Fruit fly (Drosophila melanogaster) whole organism, embryonic: ENCODE data around the gene enc.

Source experiments
- Atf6 ChIP-seq: fragments of 200-800 bp; sonication (Bioruptor generic); IDR thresholded peaks from 2 replicates; pipeline ENCODE4 v1.3.6; 2022; ENCODE audit warnings: missing biosample characterization, missing genetic modification characterization
- Awh ChIP-seq: fragments of 200-800 bp; sonication (Bioruptor generic); IDR thresholded peaks from 2 replicates; pipeline ENCODE4, ENCODE4 v1.3.6; 2022; ENCODE audit warnings: missing biosample characterization, missing genetic modification characterization
- Bdp1 ChIP-seq: fragments of 200-800 bp; sonication (Bioruptor generic); optimal IDR thresholded peaks from 3 replicates; lab custom pipeline; 2016; ENCODE audit warnings: missing biosample characterization, missing genetic modification characterization
- Bteb2 ChIP-seq: fragments of 200-800 bp; sonication (Bioruptor generic); optimal IDR thresholded peaks from 2 replicates; lab custom pipeline; 2016; ENCODE audit warnings: missing biosample characterization, missing genetic modification characterization
- CG10959 ChIP-seq: fragments of 200-800 bp; sonication (Bioruptor generic); IDR thresholded peaks from 2 replicates; pipeline ENCODE4 v1.3.6; 2022; ENCODE audit warnings: missing biosample characterization, missing genetic modification characterization
- CG11085 ChIP-seq: fragments of 200-800 bp; sonication (Bioruptor generic); IDR thresholded peaks from 2 replicates; pipeline ENCODE4 v1.3.6; 2022; ENCODE audit warnings: missing biosample characterization, missing genetic modification characterization
- CG11398 ChIP-seq: fragments of 200-800 bp; sonication (Bioruptor generic); optimal IDR thresholded peaks from 2 replicates; lab custom pipeline; 2016; ENCODE audit warnings: missing biosample characterization, missing genetic modification characterization
- CG12104 ChIP-seq: fragments of 200-800 bp; sonication (Bioruptor generic); optimal IDR thresholded peaks from 3 replicates; lab custom pipeline; 2016; ENCODE audit warnings: missing biosample characterization, missing genetic modification characterization
- CG12744 ChIP-seq: fragments of 200-800 bp; sonication (Bioruptor generic); optimal IDR thresholded peaks from 2 replicates; lab custom pipeline; 2016; ENCODE audit warnings: missing biosample characterization, missing genetic modification characterization
- CG14014 ChIP-seq: fragments of 200-800 bp; sonication (Bioruptor generic); IDR thresholded peaks from 2 replicates; pipeline ENCODE4 v1.3.6; 2022; ENCODE audit warnings: missing biosample characterization, missing genetic modification characterization
- CG1529 ChIP-seq: fragments of 200-800 bp; sonication (Bioruptor generic); optimal IDR thresholded peaks from 3 replicates; lab custom pipeline; 2018; ENCODE audit warnings: missing biosample characterization, missing genetic modification characterization
- CG15479 ChIP-seq: fragments of 200-800 bp; sonication (Bioruptor generic); optimal IDR thresholded peaks from 3 replicates; lab custom pipeline; 2019; ENCODE audit warnings: missing biosample characterization, mild to moderate bottlenecking, missing genetic modification characterization, moderate library complexity
- CG15696 ChIP-seq: fragments of 200-800 bp; sonication (Bioruptor generic); optimal IDR thresholded peaks from 2 replicates; lab custom pipeline; 2019; ENCODE audit warnings: missing biosample characterization, mild to moderate bottlenecking, missing genetic modification characterization, moderate library complexity
- CG2116 ChIP-seq: fragments of 200-800 bp; sonication (Bioruptor generic); optimal IDR thresholded peaks from 3 replicates; lab custom pipeline; 2018; ENCODE audit warnings: missing biosample characterization, mild to moderate bottlenecking, missing genetic modification characterization
- CG4328 ChIP-seq: fragments of 200-800 bp; sonication (Bioruptor generic); optimal IDR thresholded peaks from 3 replicates; lab custom pipeline; 2017; ENCODE audit warnings: missing biosample characterization, missing genetic modification reagents, missing genetic modification characterization
- CG4820 ChIP-seq: fragments of 200-800 bp; sonication (Bioruptor generic); optimal IDR thresholded peaks from 3 replicates; lab custom pipeline; 2016; ENCODE audit warnings: missing biosample characterization, missing genetic modification characterization
- CG5953 ChIP-seq: fragments of 200-800 bp; sonication (Bioruptor generic); IDR thresholded peaks from 2 replicates; pipeline ENCODE4 v1.3.6; 2022; ENCODE audit warnings: missing biosample characterization, missing genetic modification characterization
- CG7271 ChIP-seq: fragments of 200-800 bp; sonication (Bioruptor generic); optimal IDR thresholded peaks from 2 replicates; lab custom pipeline; 2018; ENCODE audit warnings: missing biosample characterization, mild to moderate bottlenecking, missing genetic modification characterization, moderate library complexity
- CG7357 ChIP-seq: fragments of 200-800 bp; sonication (Bioruptor generic); IDR thresholded peaks from 3 replicates; pipeline ENCODE4 v1.3.6; 2022; ENCODE audit warnings: missing biosample characterization, missing genetic modification characterization
- CG7928 ChIP-seq: fragments of 200-800 bp; sonication (Bioruptor generic); optimal IDR thresholded peaks from 2 replicates; lab custom pipeline; 2017; ENCODE audit warnings: missing biosample characterization, mild to moderate bottlenecking, missing genetic modification characterization
- CG8359 ChIP-seq: fragments of 200-800 bp; sonication (Bioruptor generic); optimal IDR thresholded peaks from 2 replicates; lab custom pipeline; 2017; ENCODE audit warnings: missing biosample characterization, mild to moderate bottlenecking, missing genetic modification characterization, borderline replicate concordance
- CG9932 ChIP-seq: fragments of 200-800 bp; sonication (Bioruptor generic); IDR thresholded peaks from 2 replicates; pipeline ENCODE4 v1.3.6; 2022; ENCODE audit warnings: missing biosample characterization, missing genetic modification characterization
- D19B ChIP-seq: fragments of 200-800 bp; sonication (Bioruptor generic); optimal IDR thresholded peaks from 2 replicates; lab custom pipeline; 2017; ENCODE audit warnings: missing biosample characterization, mild to moderate bottlenecking, missing genetic modification characterization
- Dek ChIP-seq: fragments of 200-800 bp; sonication (Bioruptor generic); optimal IDR thresholded peaks from 3 replicates; lab custom pipeline; 2019; ENCODE audit warnings: missing biosample characterization, mild to moderate bottlenecking, missing genetic modification characterization, moderate library complexity
- Doc2 ChIP-seq: fragments of 200-800 bp; sonication (Bioruptor generic); IDR thresholded peaks from 2 replicates; pipeline ENCODE4 v1.3.6; 2022; ENCODE audit warnings: missing biosample characterization, missing genetic modification characterization
- Hmx ChIP-seq: fragments of 200-800 bp; sonication (Bioruptor generic); optimal IDR thresholded peaks from 2 replicates; lab custom pipeline; 2016; ENCODE audit warnings: missing biosample characterization, missing genetic modification characterization
- Hr3 ChIP-seq: fragments of 200-800 bp; sonication (Bioruptor generic); optimal IDR thresholded peaks from 3 replicates; lab custom pipeline; 2016; ENCODE audit warnings: missing biosample characterization, missing genetic modification characterization
- NK7.1 ChIP-seq: fragments of 200-800 bp; sonication (Bioruptor generic); optimal IDR thresholded peaks from 3 replicates; lab custom pipeline; 2016; ENCODE audit warnings: missing biosample characterization, missing genetic modification characterization
- Ptx1 ChIP-seq: fragments of 200-800 bp; sonication (Bioruptor generic); IDR thresholded peaks from 2 replicates; pipeline ENCODE4 v1.3.6; 2022; ENCODE audit warnings: missing biosample characterization, missing genetic modification characterization
- Rfx ChIP-seq: fragments of 200-800 bp; sonication (Bioruptor generic); IDR thresholded peaks from 2 replicates; pipeline ENCODE4 v1.3.6; 2022; ENCODE audit warnings: missing biosample characterization, missing genetic modification characterization
- Spps ChIP-seq: fragments of 200-800 bp; sonication (Bioruptor generic); optimal IDR thresholded peaks from 2 replicates; lab custom pipeline; 2018; ENCODE audit warnings: missing biosample characterization, mild to moderate bottlenecking, missing genetic modification characterization
- Tbp ChIP-seq: fragments of >200 bp; optimal IDR thresholded peaks from 2 replicates; lab custom pipeline; 2018; ENCODE audit warnings: missing biosample characterization, missing genetic modification characterization
- YL-1 ChIP-seq: fragments of 200-800 bp; sonication (Bioruptor generic); optimal IDR thresholded peaks from 3 replicates; lab custom pipeline; 2017; ENCODE audit warnings: missing biosample characterization, mild to moderate bottlenecking, missing genetic modification characterization
- amos ChIP-seq: fragments of 200-800 bp; sonication (Bioruptor generic); IDR thresholded peaks from 2 replicates; pipeline ENCODE4 v1.3.6; 2022; ENCODE audit warnings: missing biosample characterization, missing genetic modification characterization; ENCODE audit not compliant: partially characterized antibody
- br ChIP-seq: fragments of >200 bp; optimal IDR thresholded peaks from 2 replicates; lab custom pipeline; 2017
- cad ChIP-seq: fragments of >200 bp; optimal IDR thresholded peaks from 2 replicates; lab custom pipeline; 2017; ENCODE audit warnings: missing biosample characterization, missing genetic modification characterization
- chm ChIP-seq: fragments of 200-800 bp; sonication (Bioruptor generic); IDR thresholded peaks from 2 replicates; pipeline ENCODE4 v1.3.6; 2022; ENCODE audit warnings: missing biosample characterization, missing genetic modification characterization
- en ChIP-seq: fragments of 200-800 bp; sonication (Bioruptor generic); optimal IDR thresholded peaks from 2 replicates; lab custom pipeline; 2016; ENCODE audit warnings: missing biosample characterization, missing genetic modification characterization
- esg ChIP-seq: fragments of 200-800 bp; sonication (Bioruptor generic); conservative IDR thresholded peaks from 2 replicates; pipeline ENCODE4 v1.3.6; 2022; ENCODE audit warnings: missing biosample characterization, missing genetic modification characterization
- gcm2 ChIP-seq: fragments of 200-800 bp; sonication (Bioruptor generic); optimal IDR thresholded peaks from 2 replicates; lab custom pipeline; 2016; ENCODE audit warnings: missing biosample characterization, missing genetic modification characterization
- lilli ChIP-seq: fragments of 200-800 bp; sonication (Bioruptor generic); optimal IDR thresholded peaks from 3 replicates; lab custom pipeline; 2016; ENCODE audit warnings: missing biosample characterization, missing genetic modification characterization
- nau ChIP-seq: fragments of 200-800 bp; sonication (Bioruptor generic); optimal IDR thresholded peaks from 3 replicates; lab custom pipeline; 2017; ENCODE audit warnings: missing biosample characterization, mild to moderate bottlenecking, missing genetic modification characterization, missing genetic modification reagents
- otp ChIP-seq: fragments of 200-800 bp; sonication (Bioruptor generic); IDR thresholded peaks from 3 replicates; pipeline ENCODE4, ENCODE4 v1.3.6; 2022; ENCODE audit warnings: missing biosample characterization, missing genetic modification characterization
- pfk ChIP-seq: fragments of 200-800 bp; sonication (Bioruptor generic); optimal IDR thresholded peaks from 2 replicates; lab custom pipeline; 2018; ENCODE audit warnings: missing biosample characterization, mild to moderate bottlenecking, missing genetic modification characterization, moderate library complexity
- ranshi ChIP-seq: fragments of 200-800 bp; sonication (Bioruptor generic); IDR thresholded peaks from 2 replicates; pipeline ENCODE4 v1.3.6; 2022; ENCODE audit warnings: missing biosample characterization, missing genetic modification characterization
- row ChIP-seq: fragments of 200-800 bp; sonication (Bioruptor generic); IDR thresholded peaks from 3 replicates; pipeline ENCODE4 v1.3.6; 2022; ENCODE audit warnings: missing biosample characterization, missing genetic modification characterization
- slbo ChIP-seq: fragments of 200-800 bp; sonication (Bioruptor generic); IDR thresholded peaks from 2 replicates; pipeline ENCODE4 v1.3.6; 2022; ENCODE audit warnings: missing biosample characterization, missing genetic modification characterization
- ssp ChIP-seq: fragments of 200-800 bp; sonication (Bioruptor generic); IDR thresholded peaks from 2 replicates; pipeline ENCODE4 v1.3.6; 2022; ENCODE audit warnings: missing biosample characterization, missing genetic modification characterization
- stc ChIP-seq: fragments of 200-800 bp; sonication (Bioruptor generic); IDR thresholded peaks from 2 replicates; pipeline ENCODE4 v1.3.6; 2022; ENCODE audit warnings: missing biosample characterization, missing genetic modification characterization
- sug ChIP-seq: fragments of 200-800 bp; optimal IDR thresholded peaks from 2 replicates; lab custom pipeline; 2019; ENCODE audit warnings: missing biosample characterization, mild to moderate bottlenecking, missing genetic modification characterization, moderate library complexity
- tio ChIP-seq: fragments of 200-800 bp; sonication (Bioruptor generic); optimal IDR thresholded peaks from 2 replicates; lab custom pipeline; 2017; ENCODE audit warnings: missing biosample characterization, missing genetic modification characterization, inconsistent platforms
- trem ChIP-seq: fragments of 200-800 bp; optimal IDR thresholded peaks from 3 replicates; lab custom pipeline; 2019; ENCODE audit warnings: missing biosample characterization, mild to moderate bottlenecking, missing genetic modification characterization, moderate library complexity
- wek ChIP-seq: fragments of 200-800 bp; sonication (Bioruptor generic); optimal IDR thresholded peaks from 3 replicates; lab custom pipeline; 2018; ENCODE audit warnings: missing biosample characterization, mild to moderate bottlenecking, missing genetic modification characterization, moderate library complexity

The enc gene

dm6 chr3L:3771406-3771935 lies 47.0 kb upstream of the enc start (continued):
- TF ChIP-seq stc (GFP tag; lab: Robert Waterston, UW) = peak; percentile 84
- TF ChIP-seq Rfx (GFP tag; lab: Robert Waterston, UW) = peak; percentile 94
- no peak for TF ChIP-seq otp (GFP tag; lab: Robert Waterston, UW)
- peak; percentile 83 for TF ChIP-seq Awh
- no peak for TF ChIP-seq Spps
- no peak for TF ChIP-seq CG7928
- TF ChIP-seq CG15479 = no peak
- TF ChIP-seq NK7.1 (GFP tag; lab: Kevin White, UChicago) = no peak
- no peak for TF ChIP-seq CG12744 (GFP tag; lab: Kevin White, UChicago)
- TF ChIP-seq CG10959 (GFP tag; lab: Robert Waterston, UW) = no peak
- peak; percentile 64; the same call in 1 of the 3 replicates for TF ChIP-seq CG7357 (GFP tag; lab: Robert Waterston, UW)
- TF ChIP-seq row (GFP tag; lab: Robert Waterston, UW) = peak; percentile 87
- no peak for TF ChIP-seq en (GFP tag; lab: Kevin White, UChicago)
- TF ChIP-seq Doc2 (GFP tag; lab: Robert Waterston, UW) = peak; percentile 24; the same call in 1 of the 2 replicates
- TF ChIP-seq ranshi (GFP tag; lab: Robert Waterston, UW) = peak; percentile 89
- TF ChIP-seq slbo (GFP tag; lab: Robert Waterston, UW) = peak; percentile 94
- TF ChIP-seq amos (GFP tag; lab: Robert Waterston, UW) = no peak
- peak; percentile 60 for TF ChIP-seq Hr3 (GFP tag; lab: Kevin White, UChicago)
- TF ChIP-seq CG4328 (GFP tag; lab: Kevin White, UChicago) = no peak
- TF ChIP-seq ssp = peak; percentile 59
- TF ChIP-seq Tbp = no peak
- TF ChIP-seq trem (tag; lab: Kevin White, UChicago) = no peak
- no peak for TF ChIP-seq CG15696
- TF ChIP-seq Atf6 (GFP tag; lab: Robert Waterston, UW) = peak; percentile 91
- TF ChIP-seq lilli (GFP tag; lab: Kevin White, UChicago) = peak; percentile 64
- TF ChIP-seq CG11085 = peak; percentile 56; the same call in 1 of the 2 replicates
- peak; percentile 92 for TF ChIP-seq CG14014 (GFP tag; lab: Robert Waterston, UW)
- TF ChIP-seq CG11398 (GFP tag; lab: Kevin White, UChicago) = no peak
- TF ChIP-seq CG4820 (GFP tag; lab: Kevin White, UChicago) = no peak
- peak; percentile 84 for TF ChIP-seq sug
- no peak for TF ChIP-seq cad (GFP tag; lab: Kevin White, UChicago)
- peak; percentile 34 for TF ChIP-seq CG2116
- TF ChIP-seq Hmx = no peak
- no peak for TF ChIP-seq pfk (GFP tag; lab: Kevin White, UChicago)
- TF ChIP-seq CG12104 (GFP tag; lab: Kevin White, UChicago) = peak; percentile 27
- TF ChIP-seq br = no peak
- no peak for TF ChIP-seq YL-1 (GFP tag; lab: Kevin White, UChicago)
- TF ChIP-seq Ptx1 (GFP tag; lab: Robert Waterston, UW) = peak; percentile 91
- peak; percentile 69 for TF ChIP-seq esg (GFP tag; lab: Robert Waterston, UW)
- no peak for TF ChIP-seq CG8359
- peak; percentile 82 for TF ChIP-seq Dek (tag; lab: Kevin White, UChicago)
- TF ChIP-seq CG9932 (GFP tag; lab: Robert Waterston, UW) = peak; percentile 89
- TF ChIP-seq nau (GFP tag; lab: Kevin White, UChicago) = peak; percentile 35
- no peak for TF ChIP-seq CG1529
- no peak for TF ChIP-seq wek (GFP tag; lab: Kevin White, UChicago)
- TF ChIP-seq D19B (GFP tag; lab: Kevin White, UChicago) = peak; percentile 36
- no peak for TF ChIP-seq CG7271 (tag; lab: Kevin White, UChicago)
- no peak for TF ChIP-seq chm
- peak; percentile 46; the same call in 1 of the 2 replicates for TF ChIP-seq CG5953 (GFP tag; lab: Robert Waterston, UW)
- TF ChIP-seq gcm2 (GFP tag; lab: Kevin White, UChicago) = no peak
- TF ChIP-seq Bteb2 (GFP tag; lab: Kevin White, UChicago) = no peak
- TF ChIP-seq Bdp1 (GFP tag; lab: Kevin White, UChicago) = no peak
- TF ChIP-seq tio (GFP tag; lab: Kevin White, UChicago) = peak; percentile 49
